Worm (Caenorhabditis elegans) whole organism, L2 larva: ENCODE data around the gene ddn-2.
A peak's percentile ranks its signal among the peaks of the same experiment; 100 is the strongest.

Source experiments
- C34F6.9 ChIP-seq: fragments of 150-350 bp; optimal IDR thresholded peaks from 2 replicates; lab custom pipeline; 2014; ENCODE audit warnings: missing biosample characterization, missing genetic modification characterization
- R02D3.7 ChIP-seq: fragments of 150-350 bp; optimal IDR thresholded peaks from 2 replicates; lab custom pipeline; 2014; ENCODE audit warnings: missing biosample characterization, missing genetic modification characterization
- Y55F3AM.14 ChIP-seq: fragments of 200-800 bp; sonication (Bioruptor generic); optimal IDR thresholded peaks from 2 replicates; lab custom pipeline; 2018; ENCODE audit warnings: mild to moderate bottlenecking, missing genetic modification characterization, missing compliant biosample characterization
- alr-1 ChIP-seq: fragments of 150-350 bp; optimal IDR thresholded peaks from 2 replicates; lab custom pipeline; 2014; ENCODE audit warnings: missing biosample characterization, missing genetic modification characterization
- aly-2 ChIP-seq: fragments of 150-350 bp; optimal IDR thresholded peaks from 2 replicates; lab custom pipeline; 2014; ENCODE audit warnings: missing biosample characterization, missing genetic modification characterization
- ama-1 ChIP-seq: fragments of 150-350 bp; optimal IDR thresholded peaks from 2 replicates; lab custom pipeline; 2018; ENCODE audit warnings: inconsistent platforms
- blmp-1 ChIP-seq: sonication (generic microtip); optimal IDR thresholded peaks from 2 replicates; lab custom pipeline; 2017; ENCODE audit warnings: missing genetic modification characterization, mild to moderate bottlenecking, missing compliant biosample characterization, antibody characterized with exemption, moderate library complexity; ENCODE audit not compliant: insufficient read depth
- ceh-16 ChIP-seq: fragments of 150-350 bp; optimal IDR thresholded peaks from 2 replicates; lab custom pipeline; 2014; ENCODE audit warnings: missing biosample characterization, missing genetic modification characterization
- crh-2 ChIP-seq: sonication (generic microtip); optimal IDR thresholded peaks from 2 replicates; lab custom pipeline; 2017; ENCODE audit warnings: missing biosample characterization, missing genetic modification characterization
- dmd-4 ChIP-seq: sonication (generic microtip); optimal IDR thresholded peaks from 2 replicates; lab custom pipeline; 2017; ENCODE audit warnings: missing biosample characterization, missing genetic modification characterization
- elt-1 ChIP-seq: fragments of 150-350 bp; optimal IDR thresholded peaks from 2 replicates; lab custom pipeline; 2014; ENCODE audit warnings: missing biosample characterization, missing genetic modification characterization
- elt-3 ChIP-seq: sonication (generic microtip); optimal IDR thresholded peaks from 2 replicates; lab custom pipeline; 2017; ENCODE audit warnings: missing biosample characterization, missing genetic modification characterization
- lin-11 ChIP-seq: fragments of 150-350 bp; sonication (generic microtip); optimal IDR thresholded peaks from 2 replicates; lab custom pipeline; 2014; ENCODE audit warnings: missing biosample characterization, missing genetic modification characterization, inconsistent platforms, mixed read lengths
- lin-13 ChIP-seq: fragments of 150-350 bp; optimal IDR thresholded peaks from 2 replicates; lab custom pipeline; 2014; ENCODE audit warnings: missing biosample characterization, missing genetic modification reagents, missing genetic modification characterization
- lin-39 ChIP-seq: fragments of 150-350 bp; optimal IDR thresholded peaks from 2 replicates; lab custom pipeline; 2014; ENCODE audit warnings: missing biosample characterization, missing genetic modification reagents, missing genetic modification characterization
- lsy-2 ChIP-seq, 2 experiments: fragments of 150-350 bp in 1 of 2; sonication (generic microtip) in 1 of 2; optimal IDR thresholded peaks; 2 replicates each; lab custom pipeline; 2014 to 2017; ENCODE audit warnings: missing biosample characterization in 2 of 2, missing genetic modification characterization in 2 of 2
- mab-5 ChIP-seq: fragments of 150-350 bp; optimal IDR thresholded peaks from 2 replicates; lab custom pipeline; 2014; ENCODE audit warnings: missing biosample characterization, missing genetic modification characterization
- mbf-1 ChIP-seq: sonication (generic microtip); optimal IDR thresholded peaks from 2 replicates; lab custom pipeline; 2017; ENCODE audit warnings: missing biosample characterization, missing genetic modification characterization
- mdl-1 ChIP-seq, 2 experiments: fragments of 150-350 bp in 1 of 2; sonication (generic microtip) in 1 of 2; optimal IDR thresholded peaks; 2 replicates each; lab custom pipeline; 2017; ENCODE audit warnings: missing biosample characterization in 2 of 2, missing genetic modification characterization in 2 of 2
- nhr-10 ChIP-seq: sonication (generic microtip); optimal IDR thresholded peaks from 2 replicates; lab custom pipeline; 2017; ENCODE audit warnings: missing biosample characterization, missing genetic modification characterization
- nhr-11 ChIP-seq: fragments of 150-350 bp; optimal IDR thresholded peaks from 2 replicates; lab custom pipeline; 2014; ENCODE audit warnings: missing biosample characterization, missing genetic modification characterization
- nhr-129 ChIP-seq: fragments of 150-350 bp; optimal IDR thresholded peaks from 2 replicates; lab custom pipeline; 2014; ENCODE audit warnings: missing biosample characterization, missing genetic modification characterization
- nhr-237 ChIP-seq: fragments of 150-350 bp; optimal IDR thresholded peaks from 2 replicates; lab custom pipeline; 2014; ENCODE audit warnings: missing biosample characterization, missing genetic modification characterization
- nhr-25 ChIP-seq: fragments of 150-350 bp; sonication (generic microtip); optimal IDR thresholded peaks from 3 replicates; lab custom pipeline; 2014; ENCODE audit warnings: missing biosample characterization, missing genetic modification characterization
- nhr-6 ChIP-seq: fragments of 150-350 bp; optimal IDR thresholded peaks from 2 replicates; lab custom pipeline; 2014; ENCODE audit warnings: missing biosample characterization, missing genetic modification characterization
- nhr-77 ChIP-seq: fragments of 150-350 bp; optimal IDR thresholded peaks from 2 replicates; lab custom pipeline; 2014; ENCODE audit warnings: missing biosample characterization, missing genetic modification characterization
- peb-1 ChIP-seq: fragments of 150-350 bp; optimal IDR thresholded peaks from 2 replicates; lab custom pipeline; 2014; ENCODE audit warnings: missing biosample characterization, missing genetic modification characterization
- skn-1 ChIP-seq: sonication (generic microtip); optimal IDR thresholded peaks from 2 replicates; lab custom pipeline; 2017; ENCODE audit warnings: missing biosample characterization, missing genetic modification characterization
- sma-9 ChIP-seq, 2 experiments: fragments of 150-350 bp in 1 of 2; sonication (generic microtip) in 1 of 2; optimal IDR thresholded peaks; 2 replicates each; lab custom pipeline; 2014 to 2016; ENCODE audit warnings: missing genetic modification characterization in 2 of 2, mild to moderate bottlenecking in 1 of 2, missing biosample characterization in 1 of 2, missing compliant biosample characterization in 1 of 2, missing genetic modification reagents in 1 of 2, moderate library complexity in 1 of 2
- snpc-4 ChIP-seq: fragments of 150-350 bp; optimal IDR thresholded peaks from 2 replicates; lab custom pipeline; 2014; ENCODE audit warnings: missing biosample characterization, missing genetic modification characterization
- unc-55 ChIP-seq: fragments of 150-350 bp; sonication (generic microtip); optimal IDR thresholded peaks from 3 replicates; lab custom pipeline; 2014; ENCODE audit warnings: missing biosample characterization, missing genetic modification reagents, missing genetic modification characterization
- unc-62 ChIP-seq: fragments of 150-350 bp; optimal IDR thresholded peaks from 2 replicates; lab custom pipeline; 2014; ENCODE audit warnings: missing biosample characterization, missing genetic modification reagents, missing genetic modification characterization
- zag-1 ChIP-seq: fragments of 150-350 bp; optimal IDR thresholded peaks from 2 replicates; lab custom pipeline; 2014; ENCODE audit warnings: missing biosample characterization, missing genetic modification characterization
- ztf-1 ChIP-seq: fragments of 200-800 bp; sonication (Bioruptor generic); conservative IDR thresholded peaks from 2 replicates; pipeline ENCODE4 v1.3.6; 2022; ENCODE audit warnings: missing genetic modification characterization, missing compliant biosample characterization

ddn-2 gene

ce11 chrII:12918960-12919553 lies 10.2 kb downstream of the ddn-2 start, which contains the start of the genes F58G1.2 and wago-4:
Gene F58G1.2, minus strand, starts transcription at chrII:12919010.
Gene wago-4, plus strand, starts transcription at chrII:12919551.
- TF ChIP-seq unc-55 (peak; percentile 56), lin-39 (tag; lab: Kevin White, UChicago) (no peak), lin-13 (no peak), R02D3.7 (tag; lab: Kevin White, UChicago) (peak; percentile 71), lsy-2 (tag; optimal IDR thresholded peaks at IDR 0.05; lab: Kevin White, UChicago) (peak; percentile 34 to 88)

ce11 chrII:12921478-12921877 lies 12.6 kb downstream of the ddn-2 start:
- TF ChIP-seq nhr-6 (no peak), sma-9 (GFP tag; optimal IDR thresholded peaks at IDR 0.05; lab: Kevin White, UChicago) (no peak), sma-9 (tag; optimal IDR thresholded peaks at IDR 0.05; lab: Kevin White, UChicago) (no peak), mdl-1 (tag; optimal IDR thresholded peaks at IDR 0.05; lab: Kevin White, UChicago) (no peak), lin-39 (tag; lab: Kevin White, UChicago) (no peak), mab-5 (tag; lab: Kevin White, UChicago) (no peak), nhr-11 (tag; lab: Kevin White, UChicago) (no peak), alr-1 (tag; lab: Kevin White, UChicago) (no peak), ztf-1 (no peak), Y55F3AM.14 (GFP tag; lab: Kevin White, UChicago) (no peak), nhr-77 (tag; lab: Kevin White, UChicago) (no peak), elt-1 (no peak), elt-3 (no peak), skn-1 (tag; lab: Kevin White, UChicago) (no peak), ama-1 (no peak)

ce11 chrII:12923225-12923624 lies 14.3 kb downstream of the ddn-2 start:
- TF ChIP-seq dmd-4 (tag; lab: Kevin White, UChicago) (no peak), crh-2 (tag; lab: Kevin White, UChicago) (no peak), aly-2 (tag; lab: Kevin White, UChicago) (no peak), nhr-11 (tag; lab: Kevin White, UChicago) (no peak), mbf-1 (no peak), C34F6.9 (tag; lab: Kevin White, UChicago) (no peak), lin-11 (no peak), unc-62 (GFP tag; lab: Kevin White, UChicago) (no peak), mdl-1 (tag; optimal IDR thresholded peaks at IDR 0.05; lab: Kevin White, UChicago) (no peak), nhr-10 (tag; lab: Kevin White, UChicago) (no peak)

- TF ChIP-seq dmd-4 (tag; lab: Kevin White, UChicago), result no peak
- no peak for TF ChIP-seq mab-5 (tag; lab: Kevin White, UChicago)
- no peak for TF ChIP-seq nhr-25
- no peak for TF ChIP-seq blmp-1 (tag; lab: Kevin White, UChicago)
- TF ChIP-seq nhr-77 (tag; lab: Kevin White, UChicago), result no peak
- TF ChIP-seq snpc-4 (tag; lab: Kevin White, UChicago), result no peak
- TF ChIP-seq nhr-6, result no peak
- no peak for TF ChIP-seq nhr-129
- TF ChIP-seq peb-1, result no peak
- TF ChIP-seq nhr-11 (tag; lab: Kevin White, UChicago), result no peak
- TF ChIP-seq nhr-237, result no peak
Observed at ce11 chrII:12925551-12925950, 16.7 kb downstream of the ddn-2 start, which contains the start of gene F58G1.8. Gene F58G1.8, minus strand, starts transcription at chrII:12925651.

DNA sequence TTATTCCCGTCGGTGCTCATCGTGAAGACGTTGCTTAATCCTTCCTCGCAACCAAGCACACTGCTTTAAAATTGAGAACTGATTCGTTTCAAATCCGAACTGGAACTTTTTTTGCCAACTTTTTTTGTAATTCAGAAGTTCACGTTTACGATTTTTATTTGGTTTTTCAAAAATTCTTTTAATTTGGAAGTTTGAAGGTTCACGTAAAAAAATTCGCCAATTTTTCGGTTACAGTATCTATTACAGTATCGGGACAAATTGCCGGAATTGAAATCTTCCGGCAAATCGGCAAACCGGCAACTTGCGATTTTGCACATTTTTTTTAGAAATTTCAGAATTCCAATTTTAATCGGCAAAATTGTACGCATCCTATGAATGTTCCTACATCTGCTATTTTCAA lies 19.4 kb downstream of the ddn-2 start, which contains the start of gene F58G1.3:
Gene F58G1.3 (minus strand): TSS at position 101 of the 400 bp plus-strand sequence.
- no peak for TF ChIP-seq Y55F3AM.14 (GFP tag; lab: Kevin White, UChicago)
- no peak for TF ChIP-seq mdl-1 (tag; optimal IDR thresholded peaks at IDR 0.05; lab: Kevin White, UChicago)
- TF ChIP-seq aly-2 (tag; lab: Kevin White, UChicago), result no peak
- TF ChIP-seq mbf-1, result no peak
- no peak for TF ChIP-seq lsy-2 (tag; optimal IDR thresholded peaks at IDR 0.05; lab: Kevin White, UChicago)
- no peak for TF ChIP-seq nhr-6
- no peak for TF ChIP-seq R02D3.7 (tag; lab: Kevin White, UChicago)
- TF ChIP-seq lin-13, result no peak
- no peak for TF ChIP-seq peb-1
- no peak for TF ChIP-seq ceh-16
- no peak for TF ChIP-seq zag-1 (tag; lab: Kevin White, UChicago)
